Worm (Caenorhabditis elegans) whole organism, midembryonic: ENCODE results near the gene Y43F8C.17.

Experiments used
- cog-1 ChIP-seq: sonication (generic microtip); optimal IDR thresholded peaks from 2 replicates; lab custom pipeline; 2016; ENCODE audit warnings: missing genetic modification characterization, missing compliant biosample characterization
- klf-2 ChIP-seq: fragments of 200-800 bp; sonication (Bioruptor generic); conservative IDR thresholded peaks from 2 replicates; pipeline ENCODE4 v1.3.6; 2022; ENCODE audit warnings: missing genetic modification reagents, missing genetic modification characterization, missing compliant biosample characterization

ce11 chrV:19718660-19719059, 2.7 kb downstream of the Y43F8C.17 start:
- TF ChIP-seq klf-2 (GFP tag; lab: Robert Waterston, UW): no peak
- TF ChIP-seq cog-1 (tag; lab: Kevin White, UChicago): no peak
